Fruit fly (Drosophila melanogaster): ENCODE measurements around the gene CG17776.
A peak's percentile ranks its signal among the peaks of the same experiment; 100 is the strongest.

dm6 chrX:2184563-2184962 is at the start of gene CG17776, which contains the start of gene Nmd3:
- TF ChIP-seq kay (GFP tag; ENCODE audit: borderline replicate concordance) (no peak), Clk (GFP tag; optimal IDR thresholded peaks at IDR 0.05) (no peak), CG7045 (GFP tag; optimal IDR thresholded peaks at IDR 0.05) (no peak), CG11617 (GFP tag; optimal IDR thresholded peaks at IDR 0.05) (peak; percentile 5), bab1 (GFP tag; optimal IDR thresholded peaks at IDR 0.05) (peak; percentile 45), CG33017 (tag; optimal IDR thresholded peaks at IDR 0.05) (no peak), CG7101 (tag; optimal IDR thresholded peaks at IDR 0.05) (peak; percentile 24), CG14711 (tag; optimal IDR thresholded peaks at IDR 0.05) (no peak)
